Worm (Caenorhabditis elegans) whole organism, late embryonic: ENCODE measurements around the gene srh-71.
A peak's percentile ranks its signal among the peaks of the same experiment; 100 is the strongest.

ENCODE experiments used
- C08G9.2 ChIP-seq: sonication (generic microtip); optimal IDR thresholded peaks from 2 replicates; lab custom pipeline; 2016; ENCODE audit warnings: mild to moderate bottlenecking, missing genetic modification characterization, moderate library complexity, missing compliant biosample characterization
- C38D4.7 ChIP-seq: fragments of 200-800 bp; sonication (Bioruptor generic); optimal IDR thresholded peaks from 2 replicates; lab custom pipeline; 2018; ENCODE audit warnings: mild to moderate bottlenecking, missing genetic modification characterization, moderate library complexity, missing compliant biosample characterization
- K02D7.2 ChIP-seq: sonication (generic microtip); optimal IDR thresholded peaks from 2 replicates; lab custom pipeline; 2017; ENCODE audit warnings: mild to moderate bottlenecking, missing genetic modification characterization, missing compliant biosample characterization
- T23F11.4 ChIP-seq: fragments of 200-800 bp; sonication (Bioruptor generic); optimal IDR thresholded peaks from 2 replicates; lab custom pipeline; 2018; ENCODE audit warnings: mild to moderate bottlenecking, missing genetic modification characterization, missing compliant biosample characterization
- Y22D7AL.16 ChIP-seq: sonication (generic microtip); optimal IDR thresholded peaks from 2 replicates; lab custom pipeline; 2016; ENCODE audit warnings: missing genetic modification characterization, missing compliant biosample characterization
- ama-1 ChIP-seq: fragments of 150-350 bp; optimal IDR thresholded peaks from 2 replicates; lab custom pipeline; 2014
- ceh-14 ChIP-seq: sonication (generic microtip); optimal IDR thresholded peaks from 2 replicates; lab custom pipeline; 2016; ENCODE audit warnings: missing genotype, missing genetic modification characterization, missing compliant biosample characterization
- ceh-18 ChIP-seq: sonication (generic microtip); optimal IDR thresholded peaks from 2 replicates; lab custom pipeline; 2016; ENCODE audit warnings: missing genetic modification characterization, missing compliant biosample characterization
- ceh-19 ChIP-seq: fragments of 200-800 bp; sonication (Bioruptor generic); optimal IDR thresholded peaks from 2 replicates; lab custom pipeline; 2018; ENCODE audit warnings: mild to moderate bottlenecking, missing genetic modification characterization, missing compliant biosample characterization
- ceh-2 ChIP-seq: sonication (generic microtip); optimal IDR thresholded peaks from 2 replicates; lab custom pipeline; 2016; ENCODE audit warnings: missing genotype, missing genetic modification characterization, missing compliant biosample characterization
- ceh-24 ChIP-seq: sonication (generic microtip); optimal IDR thresholded peaks from 2 replicates; lab custom pipeline; 2016; ENCODE audit warnings: mild to moderate bottlenecking, missing genetic modification characterization, missing compliant biosample characterization
- ceh-30 ChIP-seq: fragments of 150-350 bp; optimal IDR thresholded peaks from 2 replicates; lab custom pipeline; 2014; ENCODE audit warnings: missing biosample characterization, missing genetic modification characterization
- ceh-31 ChIP-seq: sonication (generic microtip); optimal IDR thresholded peaks from 2 replicates; lab custom pipeline; 2016; ENCODE audit warnings: missing genetic modification characterization, missing compliant biosample characterization
- ceh-34 ChIP-seq: sonication (generic microtip); optimal IDR thresholded peaks from 2 replicates; lab custom pipeline; 2016; ENCODE audit warnings: mild to moderate bottlenecking, missing genetic modification characterization, missing compliant biosample characterization
- ceh-45 ChIP-seq: fragments of 200-800 bp; sonication (Bioruptor generic); IDR thresholded peaks from 2 replicates; pipeline ENCODE4 v1.3.6; 2022; ENCODE audit warnings: missing genetic modification reagents, missing genetic modification characterization, missing compliant biosample characterization
- ceh-48 ChIP-seq: sonication (generic microtip); optimal IDR thresholded peaks from 2 replicates; lab custom pipeline; 2016; ENCODE audit warnings: missing genetic modification characterization, inconsistent platforms, missing compliant biosample characterization
- ceh-6 ChIP-seq: fragments of 200-800 bp; sonication (Bioruptor generic); optimal IDR thresholded peaks from 2 replicates; lab custom pipeline; 2018; ENCODE audit warnings: mild to moderate bottlenecking, missing genetic modification characterization, missing compliant biosample characterization
- che-1 ChIP-seq: sonication (generic microtip); optimal IDR thresholded peaks from 2 replicates; lab custom pipeline; 2016; ENCODE audit warnings: mild to moderate bottlenecking, missing genetic modification characterization, missing compliant biosample characterization
- elt-2 ChIP-seq: sonication (generic microtip); optimal IDR thresholded peaks from 2 replicates; lab custom pipeline; 2016; ENCODE audit warnings: missing genetic modification reagents, missing genetic modification characterization, missing compliant biosample characterization
- elt-4 ChIP-seq: sonication (generic microtip); optimal IDR thresholded peaks from 2 replicates; lab custom pipeline; 2016; ENCODE audit warnings: missing genetic modification characterization, missing compliant biosample characterization
- ets-4 ChIP-seq: sonication (generic microtip); optimal IDR thresholded peaks from 2 replicates; lab custom pipeline; 2016; ENCODE audit warnings: missing genetic modification characterization, missing compliant biosample characterization
- fax-1 ChIP-seq: sonication (generic microtip); optimal IDR thresholded peaks from 2 replicates; lab custom pipeline; 2016; ENCODE audit warnings: missing genotype, missing genetic modification characterization, missing compliant biosample characterization
- fkh-10 ChIP-seq: fragments of 150-350 bp; optimal IDR thresholded peaks from 2 replicates; lab custom pipeline; 2014; ENCODE audit warnings: missing biosample characterization, missing genetic modification reagents, missing genetic modification characterization
- fkh-6 ChIP-seq: sonication (generic microtip); optimal IDR thresholded peaks from 2 replicates; lab custom pipeline; 2016; ENCODE audit warnings: missing genetic modification characterization, missing compliant biosample characterization
- hlh-13 ChIP-seq: fragments of 200-800 bp; sonication (Bioruptor generic); optimal IDR thresholded peaks from 2 replicates; lab custom pipeline; 2018; ENCODE audit warnings: mild to moderate bottlenecking, missing genetic modification characterization, missing compliant biosample characterization
- hlh-15 ChIP-seq: sonication (generic microtip); optimal IDR thresholded peaks from 2 replicates; lab custom pipeline; 2016; ENCODE audit warnings: missing genetic modification characterization, missing compliant biosample characterization
- hlh-30 ChIP-seq: sonication (generic microtip); optimal IDR thresholded peaks from 2 replicates; lab custom pipeline; 2017; ENCODE audit warnings: antibody characterized with exemption, missing genetic modification characterization, missing compliant biosample characterization; ENCODE audit not compliant: insufficient read depth
- hlh-6 ChIP-seq: sonication (generic microtip); optimal IDR thresholded peaks from 2 replicates; lab custom pipeline; 2016; ENCODE audit warnings: missing genotype, missing genetic modification characterization, missing compliant biosample characterization
- madf-2 ChIP-seq: sonication (generic microtip); optimal IDR thresholded peaks from 2 replicates; lab custom pipeline; 2017; ENCODE audit warnings: missing genetic modification characterization, missing compliant biosample characterization
- nfya-1 ChIP-seq: sonication (generic microtip); optimal IDR thresholded peaks from 2 replicates; lab custom pipeline; 2017; ENCODE audit warnings: missing genetic modification characterization, mild to moderate bottlenecking, missing compliant biosample characterization, antibody characterized with exemption, moderate library complexity
- nhr-11 ChIP-seq: fragments of 150-350 bp; optimal IDR thresholded peaks from 2 replicates; lab custom pipeline; 2014; ENCODE audit warnings: missing biosample characterization, missing genetic modification characterization
- nhr-232 ChIP-seq: sonication (generic microtip); optimal IDR thresholded peaks from 2 replicates; lab custom pipeline; 2016; ENCODE audit warnings: missing genetic modification characterization, missing compliant biosample characterization
- npax-4 ChIP-seq: sonication (generic microtip); optimal IDR thresholded peaks from 2 replicates; lab custom pipeline; 2016; ENCODE audit warnings: missing genetic modification characterization, missing compliant biosample characterization
- pax-1 ChIP-seq: fragments of 150-350 bp; optimal IDR thresholded peaks from 2 replicates; lab custom pipeline; 2014; ENCODE audit warnings: missing biosample characterization, missing genetic modification characterization
- pha-2 ChIP-seq: sonication (generic microtip); optimal IDR thresholded peaks from 2 replicates; lab custom pipeline; 2017; ENCODE audit warnings: mild to moderate bottlenecking, missing genetic modification characterization, missing compliant biosample characterization
- pha-4 ChIP-seq: fragments of 150-350 bp; optimal IDR thresholded peaks from 2 replicates; lab custom pipeline; 2018; ENCODE audit warnings: missing biosample characterization, missing genetic modification reagents, missing genetic modification characterization
- ref-2 ChIP-seq: sonication (generic microtip); optimal IDR thresholded peaks from 2 replicates; lab custom pipeline; 2016; ENCODE audit warnings: missing genetic modification characterization, missing compliant biosample characterization
- rnt-1 ChIP-seq: sonication (generic microtip); optimal IDR thresholded peaks from 2 replicates; lab custom pipeline; 2016; ENCODE audit warnings: missing genetic modification characterization, missing compliant biosample characterization
- sox-2 ChIP-seq: fragments of 200-800 bp; sonication (Bioruptor generic); IDR thresholded peaks from 2 replicates; pipeline ENCODE4 v1.3.6; 2022; ENCODE audit warnings: missing genetic modification reagents, missing genetic modification characterization, missing compliant biosample characterization
- sox-4 ChIP-seq: sonication (generic microtip); optimal IDR thresholded peaks from 2 replicates; lab custom pipeline; 2017; ENCODE audit warnings: mild to moderate bottlenecking, missing genetic modification characterization, inconsistent platforms, missing compliant biosample characterization
- tbx-2 ChIP-seq: sonication (generic microtip); optimal IDR thresholded peaks from 2 replicates; lab custom pipeline; 2016; ENCODE audit warnings: missing genetic modification characterization, missing compliant biosample characterization
- ttx-3 ChIP-seq: sonication (generic microtip); optimal IDR thresholded peaks from 2 replicates; lab custom pipeline; 2016; ENCODE audit warnings: missing genetic modification reagents, missing genetic modification characterization, missing compliant biosample characterization
- unc-3 ChIP-seq, 2 experiments: fragments of 200-800 bp in 1 of 2; sonication (Bioruptor generic) in 1 of 2; sonication (generic microtip) in 1 of 2; conservative IDR thresholded peaks in 1 of 2; optimal IDR thresholded peaks in 1 of 2; 2 replicates each; pipeline versions ENCODE4 v1.3.6 to Lab custom; 2016 to 2022; ENCODE audit warnings: missing compliant biosample characterization in 2 of 2, missing genetic modification characterization in 2 of 2, missing genetic modification reagents in 1 of 2
- unc-42 ChIP-seq: sonication (generic microtip); optimal IDR thresholded peaks from 2 replicates; lab custom pipeline; 2016; ENCODE audit warnings: missing genotype, missing genetic modification characterization, missing compliant biosample characterization
- unc-55 ChIP-seq: sonication (generic microtip); optimal IDR thresholded peaks from 2 replicates; lab custom pipeline; 2017; ENCODE audit warnings: missing biosample characterization, missing genetic modification reagents, missing genetic modification characterization
- unc-86 ChIP-seq: sonication (generic microtip); optimal IDR thresholded peaks from 2 replicates; lab custom pipeline; 2016; ENCODE audit warnings: missing genetic modification characterization, missing compliant biosample characterization
- ztf-16 ChIP-seq: sonication (generic microtip); optimal IDR thresholded peaks from 2 replicates; lab custom pipeline; 2017; ENCODE audit warnings: missing genetic modification characterization, missing compliant biosample characterization

The srh-71 gene

DNA sequence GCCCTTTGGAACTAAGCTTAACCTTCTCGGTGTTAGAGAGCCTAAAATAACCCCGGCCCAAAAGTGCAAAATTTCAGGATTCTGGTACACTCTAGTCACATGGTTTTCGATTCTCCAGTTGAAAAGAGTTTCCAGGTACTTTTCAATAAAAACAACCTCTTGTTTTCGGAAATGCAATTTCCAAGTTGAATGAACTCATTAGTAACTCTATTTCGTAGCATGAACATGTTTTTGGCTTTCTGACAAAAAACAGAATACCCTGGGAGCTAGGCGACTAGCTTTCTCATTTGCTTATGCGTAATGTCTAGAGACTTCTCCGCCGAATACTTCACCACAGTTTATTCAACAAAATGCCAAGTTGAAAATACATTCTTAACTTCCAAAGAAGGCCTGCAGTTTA is at the start of gene srh-71:
Gene srh-71 (plus strand): TSS at position 301 of the 400 bp plus-strand sequence.
- TF ChIP-seq ttx-3 (tag; lab: Kevin White, UChicago) (no peak), C38D4.7 (GFP tag; lab: Kevin White, UChicago) (no peak), unc-42 (tag; lab: Kevin White, UChicago) (no peak), fkh-10 (GFP tag; lab: Kevin White, UChicago) (no peak), hlh-15 (tag; lab: Kevin White, UChicago) (no peak)

DNA sequence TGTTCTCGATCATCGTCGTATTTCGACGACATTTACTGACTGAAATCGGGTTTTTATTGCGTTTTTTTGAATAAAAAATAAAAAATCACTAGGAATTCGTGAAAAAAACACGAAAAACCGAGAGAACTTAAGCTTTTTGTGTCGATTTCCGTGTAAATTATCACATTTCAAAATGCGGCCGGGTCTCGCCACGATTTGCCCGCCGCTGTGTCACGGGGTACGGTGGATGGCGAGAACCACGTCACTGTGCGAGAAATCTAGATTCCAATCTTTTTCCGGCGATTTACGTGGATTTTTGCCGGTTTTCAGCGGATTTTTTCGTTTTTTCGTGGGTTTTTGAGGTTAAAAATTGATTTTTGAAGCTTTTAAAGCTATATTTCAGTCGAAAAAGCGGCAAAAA is 46.4 kb upstream of the srh-71 start, which contains the start of gene Y25C1A.8:
Gene Y25C1A.8 (minus strand): TSS at position 45 of the 400 bp plus-strand sequence.
- TF ChIP-seq nhr-11 (tag; lab: Kevin White, UChicago) (no peak), ceh-18 (tag; lab: Kevin White, UChicago) (peak; percentile 49), C08G9.2 (peak; percentile 35), C38D4.7 (GFP tag; lab: Kevin White, UChicago) (peak; percentile 20), ceh-2 (peak; percentile 34), fkh-6 (tag; lab: Kevin White, UChicago) (no peak), pax-1 (no peak), unc-42 (tag; lab: Kevin White, UChicago) (peak; percentile 80), ceh-24 (tag; lab: Kevin White, UChicago) (no peak), unc-3 (GFP tag; conservative IDR thresholded peaks at IDR 0.05; lab: Robert Waterston, UW) (peak; percentile 52; the same call in 1 of the 2 replicates), unc-3 (tag; optimal IDR thresholded peaks at IDR 0.05; lab: Kevin White, UChicago) (peak; percentile 38), nfya-1 (tag; lab: Kevin White, UChicago) (peak; percentile 94), elt-4 (tag; lab: Kevin White, UChicago) (no peak), ref-2 (tag; lab: Kevin White, UChicago) (no peak), nhr-232 (tag; lab: Kevin White, UChicago) (no peak), ceh-14 (peak; percentile 38), unc-55 (peak; percentile 71), hlh-6 (no peak), fax-1 (tag; lab: Kevin White, UChicago) (no peak), sox-4 (tag; lab: Kevin White, UChicago) (peak; percentile 53), ceh-48 (tag; lab: Kevin White, UChicago) (no peak), ceh-45 (GFP tag; lab: Robert Waterston, UW) (no peak), ztf-16 (tag; lab: Kevin White, UChicago) (no peak), ceh-6 (GFP tag; lab: Kevin White, UChicago) (peak; percentile 38), ets-4 (no peak), K02D7.2 (tag; lab: Kevin White, UChicago) (no peak), sox-2 (GFP tag; lab: Robert Waterston, UW) (no peak), npax-4 (no peak), ceh-31 (tag; lab: Kevin White, UChicago) (peak; percentile 79), unc-86 (tag; lab: Kevin White, UChicago) (peak; percentile 15), ceh-19 (peak; percentile 42), ceh-30 (no peak), che-1 (tag; lab: Kevin White, UChicago) (peak; percentile 15), tbx-2 (tag; lab: Kevin White, UChicago) (peak; percentile 63), hlh-30 (tag; lab: Kevin White, UChicago) (peak; percentile 82), rnt-1 (tag; lab: Kevin White, UChicago) (peak; percentile 59), ceh-34 (tag; lab: Kevin White, UChicago) (peak; percentile 93), T23F11.4 (GFP tag; lab: Kevin White, UChicago) (peak; percentile 41), pha-2 (tag; lab: Kevin White, UChicago) (peak; percentile 26), pha-4 (no peak), madf-2 (tag; lab: Kevin White, UChicago) (no peak), hlh-13 (GFP tag; lab: Kevin White, UChicago) (no peak), elt-2 (tag; lab: Kevin White, UChicago) (peak; percentile 69), ama-1 (lab: Kevin White, UChicago) (no peak), Y22D7AL.16 (tag; lab: Kevin White, UChicago) (no peak)
